Fruit fly (Drosophila melanogaster) whole organism, wandering third instar larva: Measurements from ENCODE around the gene CG42820.
A peak's percentile ranks its signal among the peaks of the same experiment; 100 is the strongest.

Experiments
- Abd-B ChIP-seq: fragments of >200 bp; optimal IDR thresholded peaks from 2 replicates; lab custom pipeline; 2017; ENCODE audit warnings: missing biosample characterization, missing genetic modification characterization
- CG32264 ChIP-seq: fragments of 200-800 bp; sonication (Bioruptor generic); optimal IDR thresholded peaks from 2 replicates; lab custom pipeline; 2016; ENCODE audit warnings: missing biosample characterization, missing genetic modification characterization
- CG9705 ChIP-seq: fragments of 200-800 bp; sonication (Bioruptor generic); optimal IDR thresholded peaks from 2 replicates; lab custom pipeline; 2018; ENCODE audit warnings: missing biosample characterization, mild to moderate bottlenecking, missing genetic modification characterization
- CrebA ChIP-seq: fragments of 200-800 bp; sonication (Bioruptor generic); optimal IDR thresholded peaks from 2 replicates; lab custom pipeline; 2016; ENCODE audit warnings: missing biosample characterization, mild to moderate bottlenecking, missing genetic modification characterization, borderline replicate concordance
- Dfd ChIP-seq: fragments of >200 bp; optimal IDR thresholded peaks from 2 replicates; lab custom pipeline; 2017; ENCODE audit warnings: missing biosample characterization, missing genetic modification characterization
- Dif ChIP-seq: fragments of 200-275, 200-300 bp; sonication (Bioruptor generic); optimal IDR thresholded peaks from 2 replicates; lab custom pipeline; 2018; ENCODE audit warnings: missing biosample characterization, missing genetic modification characterization; ENCODE audit not compliant: partially characterized antibody
- GATAd ChIP-seq: sonication (Bioruptor generic); optimal IDR thresholded peaks from 2 replicates; lab custom pipeline; 2016; ENCODE audit warnings: missing biosample characterization, missing genetic modification characterization
- HLH106 ChIP-seq: fragments of 200-800 bp; optimal IDR thresholded peaks from 3 replicates; lab custom pipeline; 2019; ENCODE audit warnings: missing biosample characterization, mild to moderate bottlenecking, missing genetic modification characterization, moderate library complexity
- Hnf4 ChIP-seq: fragments of 200-800 bp; sonication (Bioruptor generic); optimal IDR thresholded peaks from 2 replicates; lab custom pipeline; 2016; ENCODE audit warnings: missing biosample characterization, mild to moderate bottlenecking, missing genetic modification characterization
- Hr78 ChIP-seq: fragments of >200 bp; optimal IDR thresholded peaks from 2 replicates; lab custom pipeline; 2017; ENCODE audit warnings: missing biosample characterization, missing genetic modification characterization
- Hr83 ChIP-seq: fragments of 200-300 bp; sonication (Bioruptor generic); optimal IDR thresholded peaks from 2 replicates; lab custom pipeline; 2016; ENCODE audit warnings: missing biosample characterization, mild to moderate bottlenecking, missing genetic modification characterization, moderate library complexity; ENCODE audit not compliant: poor library complexity, severe bottlenecking
- Jra ChIP-seq: sonication (Bioruptor generic); optimal IDR thresholded peaks from 2 replicates; lab custom pipeline; 2016; ENCODE audit warnings: missing biosample characterization, missing genetic modification characterization
- Mio ChIP-seq: sonication (Bioruptor generic); optimal IDR thresholded peaks from 2 replicates; lab custom pipeline; 2016; ENCODE audit warnings: missing biosample characterization, missing genetic modification characterization
- Myc ChIP-seq: fragments of >200 bp; optimal IDR thresholded peaks from 2 replicates; lab custom pipeline; 2017
- N ChIP-seq: fragments of >200 bp; optimal IDR thresholded peaks from 2 replicates; lab custom pipeline; 2018; ENCODE audit warnings: missing biosample characterization, missing external identifiers, missing genetic modification characterization
- OdsH ChIP-seq: fragments of 200-800 bp; sonication (Bioruptor generic); optimal IDR thresholded peaks from 2 replicates; lab custom pipeline; 2016; ENCODE audit warnings: missing biosample characterization, mild to moderate bottlenecking, missing genetic modification characterization
- Rel ChIP-seq, 2 experiments: fragments of 200-800 bp; sonication (Bioruptor generic) in 1 of 2; optimal IDR thresholded peaks; 2 replicates in 1 of 2; 3 replicates in 1 of 2; lab custom pipeline; 2016 to 2019; ENCODE audit warnings: mild to moderate bottlenecking in 2 of 2, missing biosample characterization in 2 of 2, missing genetic modification characterization in 2 of 2, moderate library complexity in 1 of 2
- Sp1 ChIP-seq: fragments of 200-800 bp; sonication (Bioruptor generic); optimal IDR thresholded peaks from 3 replicates; lab custom pipeline; 2019; ENCODE audit warnings: missing biosample characterization, mild to moderate bottlenecking, missing genetic modification characterization, moderate library complexity
- Vsx2 ChIP-seq: fragments of 200-300, 225-300 bp; sonication (Bioruptor generic); optimal IDR thresholded peaks from 2 replicates; lab custom pipeline; 2018; ENCODE audit warnings: missing biosample characterization, missing genetic modification characterization; ENCODE audit not compliant: partially characterized antibody
- br ChIP-seq: fragments of 200-800 bp; sonication (Bioruptor generic); optimal IDR thresholded peaks from 2 replicates; lab custom pipeline; 2016; ENCODE audit warnings: missing biosample characterization, missing genetic modification characterization
- brk ChIP-seq: fragments of 200-800 bp; sonication (Bioruptor generic); optimal IDR thresholded peaks from 2 replicates; lab custom pipeline; 2016; ENCODE audit warnings: missing biosample characterization, mild to moderate bottlenecking, missing genetic modification characterization
- dl ChIP-seq, 2 experiments: fragments of 175-275, 200-275 bp in 1 of 2; fragments of 200-275 bp in 1 of 2; sonication (Bioruptor generic); optimal IDR thresholded peaks; lab custom pipeline; 2018; ENCODE audit warnings: mild to moderate bottlenecking in 2 of 2, missing biosample characterization in 2 of 2, missing genetic modification characterization in 2 of 2, moderate library complexity in 2 of 2; ENCODE audit not compliant: partially characterized antibody in 2 of 2, insufficient read depth in 1 of 2
- dmrt93B ChIP-seq: fragments of 200-800 bp; sonication (Bioruptor generic); optimal IDR thresholded peaks from 2 replicates; lab custom pipeline; 2018; ENCODE audit warnings: missing biosample characterization, mild to moderate bottlenecking, missing genetic modification characterization
- dsf ChIP-seq: sonication (Bioruptor generic); optimal IDR thresholded peaks from 2 replicates; lab custom pipeline; 2016; ENCODE audit warnings: missing biosample characterization, missing genetic modification characterization, borderline replicate concordance
- ey ChIP-seq: fragments of 200-800 bp; sonication (Bioruptor generic); optimal IDR thresholded peaks from 2 replicates; lab custom pipeline; 2016; ENCODE audit warnings: missing biosample characterization, missing genetic modification characterization
- foxo ChIP-seq, 2 experiments: fragments of 200-800 bp; sonication (Bioruptor generic); optimal IDR thresholded peaks; 2 replicates in 1 of 2; 3 replicates in 1 of 2; lab custom pipeline; 2016 to 2017; ENCODE audit warnings: missing biosample characterization in 2 of 2, missing genetic modification characterization in 2 of 2
- fru ChIP-seq: fragments of 200-800 bp; sonication (Bioruptor generic); optimal IDR thresholded peaks from 3 replicates; lab custom pipeline; 2016; ENCODE audit warnings: missing biosample characterization, mild to moderate bottlenecking, missing genetic modification characterization
- h ChIP-seq: fragments of 200-800 bp; sonication (Bioruptor generic); optimal IDR thresholded peaks from 3 replicates; lab custom pipeline; 2016; ENCODE audit warnings: missing biosample characterization, mild to moderate bottlenecking, missing genetic modification characterization
- jim ChIP-seq: fragments of 175-275, 200-325 bp; sonication (Bioruptor generic); optimal IDR thresholded peaks from 2 replicates; lab custom pipeline; 2016; ENCODE audit warnings: missing biosample characterization, mild to moderate bottlenecking, missing genetic modification characterization
- lola ChIP-seq: fragments of >200 bp; optimal IDR thresholded peaks from 2 replicates; lab custom pipeline; 2017; ENCODE audit warnings: missing biosample characterization, missing genetic modification characterization
- pan ChIP-seq: fragments of >200 bp; optimal IDR thresholded peaks from 2 replicates; lab custom pipeline; 2017
- psq ChIP-seq: fragments of 200-800 bp; sonication (Bioruptor generic); optimal IDR thresholded peaks from 3 replicates; lab custom pipeline; 2017; ENCODE audit warnings: missing biosample characterization, mild to moderate bottlenecking, missing genetic modification characterization, moderate library complexity
- rgr ChIP-seq: fragments of 200-800 bp; sonication (Bioruptor generic); optimal IDR thresholded peaks from 3 replicates; lab custom pipeline; 2016; ENCODE audit warnings: missing biosample characterization, mild to moderate bottlenecking, missing genetic modification characterization
- sage ChIP-seq: fragments of 200-800 bp; sonication (Bioruptor generic); optimal IDR thresholded peaks from 2 replicates; lab custom pipeline; 2016; ENCODE audit warnings: missing biosample characterization, mild to moderate bottlenecking, missing genetic modification characterization
- sv ChIP-seq: fragments of 200-800 bp; sonication (Bioruptor generic); optimal IDR thresholded peaks from 3 replicates; lab custom pipeline; 2016; ENCODE audit warnings: missing biosample characterization, missing genetic modification characterization
- tai ChIP-seq: sonication (Bioruptor generic); optimal IDR thresholded peaks from 2 replicates; lab custom pipeline; 2016; ENCODE audit warnings: missing biosample characterization, missing genetic modification characterization
- usp ChIP-seq: fragments of >200 bp; optimal IDR thresholded peaks from 2 replicates; lab custom pipeline; 2017; ENCODE audit warnings: missing biosample characterization, missing genetic modification characterization
- woc ChIP-seq: sonication (Bioruptor generic); optimal IDR thresholded peaks from 2 replicates; lab custom pipeline; 2016; ENCODE audit warnings: missing biosample characterization, mild to moderate bottlenecking, missing genetic modification characterization

CG42820 gene

DNA sequence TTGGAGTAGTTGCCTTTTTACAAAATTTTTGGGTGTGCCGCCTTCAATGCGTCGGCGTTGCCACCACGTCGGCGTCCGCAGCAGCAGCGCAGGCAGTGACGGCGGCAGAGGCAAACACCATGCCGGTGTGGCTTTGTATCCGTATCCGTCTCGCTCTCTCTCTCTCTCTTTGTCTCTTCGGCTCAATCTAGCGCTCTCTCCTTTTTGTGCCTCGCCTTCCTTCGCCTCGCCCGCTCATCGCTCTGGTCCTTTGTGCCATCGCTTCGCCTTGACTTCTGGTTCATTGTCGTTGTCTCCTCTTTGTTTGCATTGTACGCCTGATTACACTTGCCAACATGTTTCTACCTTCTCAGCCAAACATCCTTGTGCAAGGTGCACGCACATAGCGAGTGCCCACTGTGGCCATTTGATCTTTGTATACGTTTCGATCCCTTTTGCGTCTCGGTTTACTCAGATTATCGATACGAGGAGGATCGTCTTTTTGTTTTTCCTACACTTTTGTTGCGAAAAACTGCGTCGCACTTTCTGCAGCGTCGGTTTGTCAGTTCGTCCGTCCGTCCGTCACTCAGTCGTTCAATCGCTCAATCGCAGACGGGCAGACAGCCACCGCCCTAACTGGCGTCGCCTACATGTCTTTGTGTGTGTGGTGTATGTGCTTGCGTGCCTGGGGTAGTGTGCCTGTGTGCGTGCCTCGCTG is 24.3 kb upstream of the CG42820 start:
- peak; percentile 67 for TF ChIP-seq Sp1 (GFP tag; lab: Kevin White, UChicago)
- no peak for TF ChIP-seq dsf (GFP tag; lab: Kevin White, UChicago)
- TF ChIP-seq brk (GFP tag; lab: Kevin White, UChicago) = peak; percentile 37
- TF ChIP-seq Hr83 (GFP tag; lab: Kevin White, UChicago) = no peak
- TF ChIP-seq CrebA = no peak
- TF ChIP-seq ey (GFP tag; lab: Kevin White, UChicago) = peak; percentile 81
- TF ChIP-seq lola (GFP tag; lab: Kevin White, UChicago) = no peak
- TF ChIP-seq Vsx2 (GFP tag; lab: Kevin White, UChicago) = peak; percentile 14
- no peak for TF ChIP-seq Hr78 (GFP tag; lab: Kevin White, UChicago)
- TF ChIP-seq Rel (GFP tag; optimal IDR thresholded peaks at IDR 0.05; lab: Kevin White, UChicago) = no peak
- peak; percentile 52 for TF ChIP-seq Rel (tag; optimal IDR thresholded peaks at IDR 0.05; lab: Kevin White, UChicago)
- peak; percentile 48 for TF ChIP-seq sage (GFP tag; lab: Kevin White, UChicago)
- TF ChIP-seq Hnf4 = peak; percentile 79
- TF ChIP-seq jim (GFP tag; lab: Kevin White, UChicago) = no peak
- peak; percentile 77 for TF ChIP-seq Dif (GFP tag; lab: Kevin White, UChicago)
- peak; percentile 83 to 87 for TF ChIP-seq dl (GFP tag; optimal IDR thresholded peaks at IDR 0.05; lab: Kevin White, UChicago; ENCODE audit: insufficient read depth in 1 of 2, partially characterized antibody in 2 of 2)
- TF ChIP-seq Abd-B (GFP tag; lab: Kevin White, UChicago) = no peak
- no peak for TF ChIP-seq Mio (GFP tag; lab: Kevin White, UChicago)
- no peak for TF ChIP-seq N (GFP tag; lab: Kevin White, UChicago)
- peak; percentile 60 for TF ChIP-seq Jra (GFP tag; lab: Kevin White, UChicago)
- peak in 1 of 2 experiments; percentile 84 for TF ChIP-seq foxo (GFP tag; optimal IDR thresholded peaks at IDR 0.05; lab: Kevin White, UChicago)
- TF ChIP-seq psq = peak; percentile 100
- TF ChIP-seq woc (GFP tag; lab: Kevin White, UChicago) = peak; percentile 64
- no peak for TF ChIP-seq tai (GFP tag; lab: Kevin White, UChicago)
- no peak for TF ChIP-seq pan
- TF ChIP-seq OdsH (GFP tag; lab: Kevin White, UChicago) = peak; percentile 49
- TF ChIP-seq usp = no peak
- peak; percentile 81 for TF ChIP-seq h (GFP tag; lab: Kevin White, UChicago)
- peak; percentile 84 for TF ChIP-seq fru (GFP tag; lab: Kevin White, UChicago)
- no peak for TF ChIP-seq Myc (lab: Kevin White, UChicago)
- no peak for TF ChIP-seq Dfd (GFP tag; lab: Kevin White, UChicago)
- peak; percentile 36 for TF ChIP-seq CG9705 (GFP tag; lab: Kevin White, UChicago)
- TF ChIP-seq br = peak; percentile 73
- no peak for TF ChIP-seq sv (GFP tag; lab: Kevin White, UChicago)
- TF ChIP-seq HLH106 (tag; lab: Kevin White, UChicago) = peak; percentile 59
- TF ChIP-seq GATAd (GFP tag; lab: Kevin White, UChicago) = no peak
- peak; percentile 71 for TF ChIP-seq rgr (GFP tag; lab: Kevin White, UChicago)
- TF ChIP-seq dmrt93B (GFP tag; lab: Kevin White, UChicago) = peak; percentile 35
- peak; percentile 1 for TF ChIP-seq CG32264 (GFP tag; lab: Kevin White, UChicago)
- TF ChIP-seq, all 38 proteins: peak for 22
